Fruit fly (Drosophila melanogaster): Measurements from ENCODE around the gene VhaM9.7-a.

VhaM9.7-a gene

dm6 chr3L:4229365-4229967 is 33.0 kb upstream of the VhaM9.7-a start (continued):
- TF ChIP-seq nerfin-1 (tag; optimal IDR thresholded peaks at IDR 0.05) (no peak), vvl (GFP tag; IDR thresholded peaks at IDR 0.05) (peak; percentile 66), CG30403 (GFP tag; optimal IDR thresholded peaks at IDR 0.05) (no peak), btn (GFP tag; optimal IDR thresholded peaks at IDR 0.05) (no peak), bsh (GFP tag; optimal IDR thresholded peaks at IDR 0.05) (peak in 1 of 2 experiments; percentile 14), Side (GFP tag; optimal IDR thresholded peaks at IDR 0.05) (no peak), Ssrp (tag; optimal IDR thresholded peaks at IDR 0.05) (no peak), CG3726 (GFP tag; IDR thresholded peaks at IDR 0.05) (no peak), Sox100B (GFP tag; optimal IDR thresholded peaks at IDR 0.05) (no peak), CG32532 (GFP tag; IDR thresholded peaks at IDR 0.05) (no peak), maf-S (GFP tag; optimal IDR thresholded peaks at IDR 0.05) (no peak), ssp (GFP tag; IDR thresholded peaks at IDR 0.05) (no peak), Doc3 (GFP tag; IDR thresholded peaks at IDR 0.05; ENCODE audit: partially characterized antibody) (no peak), eyg (GFP tag; optimal IDR thresholded peaks at IDR 0.05) (no peak), Gug (GFP tag; IDR thresholded peaks at IDR 0.05) (no peak), pum (GFP tag; optimal IDR thresholded peaks at IDR 0.05) (no peak), Myb (GFP tag; optimal IDR thresholded peaks at IDR 0.05) (no peak), Med (GFP tag) (peak; percentile 19), dan (GFP tag; IDR thresholded peaks at IDR 0.05) (no peak), ase (GFP tag; IDR thresholded peaks at IDR 0.05) (no peak), Sin3A (optimal IDR thresholded peaks at IDR 0.05) (no peak), pfk (GFP tag; optimal IDR thresholded peaks at IDR 0.05) (no peak), CG18262 (tag; optimal IDR thresholded peaks at IDR 0.05) (peak; percentile 4), CoRest (tag; optimal IDR thresholded peaks at IDR 0.05) (no peak), Deaf1 (tag; optimal IDR thresholded peaks at IDR 0.05) (no peak), Dip2 (GFP tag; IDR thresholded peaks at IDR 0.05) (no peak), Hmx (GFP tag; optimal IDR thresholded peaks at IDR 0.05) (no peak), CG16813 (GFP tag; IDR thresholded peaks at IDR 0.05; ENCODE audit: partially characterized antibody) (no peak), HHEX (GFP tag; optimal IDR thresholded peaks at IDR 0.05) (no peak), Bgb (GFP tag; IDR thresholded peaks at IDR 0.05; ENCODE audit: partially characterized antibody) (no peak), CG2199 (GFP tag; IDR thresholded peaks at IDR 0.05) (0 out of 3 replicates have a peak, but pooled peaks have one; percentile 43), CG17912 (GFP tag; optimal IDR thresholded peaks at IDR 0.05) (no peak), CG15601 (tag; optimal IDR thresholded peaks at IDR 0.05) (no peak), row (GFP tag; IDR thresholded peaks at IDR 0.05) (peak; percentile 16; the same call in 1 of the 3 replicates), schlank (tag; optimal IDR thresholded peaks at IDR 0.05) (no peak), Antp (GFP tag; optimal IDR thresholded peaks at IDR 0.05) (no peak), CG31224 (GFP tag; IDR thresholded peaks at IDR 0.05) (no peak)

dm6 chr3L:4230357-4230901 is 32.1 kb upstream of the VhaM9.7-a start:
- peak; percentile 78 for TF ChIP-seq CG5953 (GFP tag; IDR thresholded peaks at IDR 0.05)
- TF ChIP-seq rib (GFP tag; IDR thresholded peaks at IDR 0.05): no peak
- TF ChIP-seq stwl (tag; optimal IDR thresholded peaks at IDR 0.05): peak; percentile 51
- peak; percentile 77 for TF ChIP-seq CG1792 (GFP tag; optimal IDR thresholded peaks at IDR 0.05)
- peak; percentile 86 for TF ChIP-seq HHEX (GFP tag; optimal IDR thresholded peaks at IDR 0.05)
- TF ChIP-seq al (GFP tag; IDR thresholded peaks at IDR 0.05): 0 out of 2 replicates have a peak, but pooled peaks have one; percentile 15
- peak; percentile 95 for TF ChIP-seq CG11504 (tag; optimal IDR thresholded peaks at IDR 0.05)
- TF ChIP-seq lmd (GFP tag; IDR thresholded peaks at IDR 0.05): peak; percentile 89
- peak; percentile 90 for TF ChIP-seq ewg (GFP tag; optimal IDR thresholded peaks at IDR 0.05)
- TF ChIP-seq CG16815 (GFP tag; optimal IDR thresholded peaks at IDR 0.05): peak; percentile 96
- TF ChIP-seq CG13775 (GFP tag; optimal IDR thresholded peaks at IDR 0.05): peak; percentile 92
- TF ChIP-seq CG34224 (GFP tag; IDR thresholded peaks at IDR 0.05; ENCODE audit: partially characterized antibody): no peak
- no peak for TF ChIP-seq pan (optimal IDR thresholded peaks at IDR 0.05)
- TF ChIP-seq pan (GFP tag; optimal IDR thresholded peaks at IDR 0.05 in 1 of 2, IDR thresholded peaks at IDR 0.05 in 1 of 2): peak in 1 of 2 experiments; percentile 82
- TF ChIP-seq Fer2 (tag; optimal IDR thresholded peaks at IDR 0.05): peak; percentile 65
- TF ChIP-seq HmgZ (tag; optimal IDR thresholded peaks at IDR 0.05): peak; percentile 84
- no peak for TF ChIP-seq toy (GFP tag; IDR thresholded peaks at IDR 0.05)
